Fruit fly (Drosophila melanogaster) whole organism, adult: ENCODE results near the gene CG31036.
"Not testable (repeated sequence)": the region's sequence is repeated elsewhere in the genome, so short reads cannot be mapped to it uniquely, and the experiment has no call there.

Source experiments
- CG11617 ChIP-seq: fragments of 200-800 bp; sonication (Bioruptor generic); optimal IDR thresholded peaks from 2 replicates; lab custom pipeline; 2017; ENCODE audit warnings: mild to moderate bottlenecking, missing biosample characterization, missing genetic modification reagents, missing genetic modification characterization
- CG12768 ChIP-seq: fragments of 200-800 bp; sonication (Bioruptor generic); optimal IDR thresholded peaks from 2 replicates; lab custom pipeline; 2017; ENCODE audit warnings: missing biosample characterization, missing genetic modification characterization, mild to moderate bottlenecking, moderate library complexity, missing genetic modification reagents
- CG1620 ChIP-seq: fragments of 200-800 bp; sonication (Bioruptor generic); optimal IDR thresholded peaks from 2 replicates; lab custom pipeline; 2016; ENCODE audit warnings: missing biosample characterization, missing genetic modification characterization
- CG33017 ChIP-seq: fragments of 200-800 bp; sonication (Bioruptor generic); optimal IDR thresholded peaks from 2 replicates; lab custom pipeline; 2018; ENCODE audit warnings: missing biosample characterization, mild to moderate bottlenecking, missing genetic modification characterization, moderate library complexity
- CG5204 ChIP-seq: fragments of 200-800 bp; sonication (Bioruptor generic); optimal IDR thresholded peaks from 2 replicates; lab custom pipeline; 2016; ENCODE audit warnings: missing biosample characterization, missing genetic modification characterization
- CG7045 ChIP-seq: fragments of 200-800 bp; sonication (Bioruptor generic); optimal IDR thresholded peaks from 2 replicates; lab custom pipeline; 2017; ENCODE audit warnings: missing biosample characterization, mild to moderate bottlenecking, missing genetic modification characterization
- CG7101 ChIP-seq: fragments of 200-800 bp; sonication (Bioruptor generic); optimal IDR thresholded peaks from 2 replicates; lab custom pipeline; 2018; ENCODE audit warnings: missing biosample characterization, mild to moderate bottlenecking, missing genetic modification characterization, moderate library complexity
- Clk ChIP-seq: fragments of 200-800 bp; sonication (Bioruptor generic); optimal IDR thresholded peaks from 2 replicates; lab custom pipeline; 2017; ENCODE audit warnings: missing biosample characterization, missing genetic modification characterization
- Hr96 ChIP-seq: fragments of 200-800 bp; sonication (Bioruptor generic); optimal IDR thresholded peaks from 2 replicates; lab custom pipeline; 2016; ENCODE audit warnings: missing biosample characterization, missing genetic modification characterization
- bab1 ChIP-seq: fragments of 200-800 bp; sonication (Bioruptor generic); optimal IDR thresholded peaks from 3 replicates; lab custom pipeline; 2019; ENCODE audit warnings: missing biosample characterization, mild to moderate bottlenecking, missing genetic modification characterization, moderate library complexity
- cic ChIP-seq: fragments of 200-800 bp; sonication (Bioruptor generic); optimal IDR thresholded peaks from 2 replicates; lab custom pipeline; 2017; ENCODE audit warnings: missing biosample characterization, mild to moderate bottlenecking, missing genetic modification characterization, moderate library complexity
- cnc ChIP-seq, 2 experiments: fragments of >200 bp; optimal IDR thresholded peaks; 2 replicates each; lab custom pipeline; 2017
- kay ChIP-seq: fragments of 200-800 bp; sonication (Bioruptor generic); peaks from one replicate; lab custom pipeline; 2016; ENCODE audit warnings: missing biosample characterization, missing genetic modification characterization, borderline replicate concordance
- ovo ChIP-seq: fragments of 200-800 bp; sonication (Bioruptor generic); optimal IDR thresholded peaks from 2 replicates; lab custom pipeline; 2016; ENCODE audit warnings: missing biosample characterization, missing genetic modification characterization
- pad ChIP-seq: fragments of 200-800 bp; sonication (Bioruptor generic); optimal IDR thresholded peaks from 3 replicates; lab custom pipeline; 2017; ENCODE audit warnings: missing biosample characterization, missing genetic modification characterization, mild to moderate bottlenecking, moderate library complexity, missing genetic modification reagents
- tj ChIP-seq: fragments of 200-800 bp; sonication (Bioruptor generic); optimal IDR thresholded peaks from 3 replicates; lab custom pipeline; 2017; ENCODE audit warnings: missing biosample characterization, mild to moderate bottlenecking, missing genetic modification characterization, moderate library complexity
- toe ChIP-seq: fragments of 200-800 bp; sonication (Bioruptor generic); optimal IDR thresholded peaks from 2 replicates; lab custom pipeline; 2016; ENCODE audit warnings: missing biosample characterization, missing genetic modification characterization

Gene CG31036

dm6 chr3R:29920189-29920588 lies 12.3 kb downstream of the CG31036 start, which contains the start of gene trp:
TSS of gene trp (minus strand) at chr3R:29920289.
- TF ChIP-seq cic (GFP tag; lab: Kevin White, UChicago) (no peak), CG33017 (tag; lab: Kevin White, UChicago) (no peak), cnc (optimal IDR thresholded peaks at IDR 0.05; lab: Kevin White, UChicago) (no peak), CG7045 (GFP tag; lab: Kevin White, UChicago) (no peak)

dm6 chr3R:29921916-29922315 lies 14.0 kb downstream of the CG31036 start, which contains the start of gene Jon99Ciii:
TSS of gene Jon99Ciii (plus strand) at chr3R:29922216.
- not testable (repeated sequence) for TF ChIP-seq toe (GFP tag; lab: Kevin White, UChicago); Clk (GFP tag; lab: Kevin White, UChicago); CG12768

- TF ChIP-seq cic, Clk, ovo (GFP tag; lab: Kevin White, UChicago): not testable (repeated sequence)
Observed at dm6 chr3R:29924515-29924914, 16.6 kb downstream of the CG31036 start, which contains the start of gene Jon99Cii. TSS of gene Jon99Cii (minus strand) at chr3R:29924615.

- TF ChIP-seq CG5204 (GFP tag; lab: Kevin White, UChicago), result no peak
- TF ChIP-seq CG7045 (GFP tag; lab: Kevin White, UChicago), result no peak
- TF ChIP-seq ovo (GFP tag; lab: Kevin White, UChicago), result no peak
- peak; percentile 64 for TF ChIP-seq cic (GFP tag; lab: Kevin White, UChicago)
Observed at dm6 chr3R:29926089-29926488, 18.2 kb downstream of the CG31036 start, which contains the start of gene Jon99Ci. TSS of gene Jon99Ci (minus strand) at chr3R:29926189.

- TF ChIP-seq pad (GFP tag; lab: Kevin White, UChicago) (no peak), CG12768 (no peak), bab1 (GFP tag; lab: Kevin White, UChicago) (no peak), Hr96 (GFP tag; lab: Kevin White, UChicago) (no peak), CG1620 (GFP tag; lab: Kevin White, UChicago) (no peak), tj (GFP tag; lab: Kevin White, UChicago) (no peak), CG33017 (tag; lab: Kevin White, UChicago) (no peak), CG11617 (GFP tag; lab: Kevin White, UChicago) (no peak)
Observed at dm6 chr3R:29926955-29927354, 19.0 kb downstream of the CG31036 start, which contains the start of gene CG15522. TSS of gene CG15522 (plus strand) at chr3R:29927255.

dm6 chr3R:29930286-29930685 lies 22.4 kb downstream of the CG31036 start, which contains the start of gene alpha-Man-Ic:
TSS of gene alpha-Man-Ic (minus strand) at chr3R:29930386.
- no peak for TF ChIP-seq cic (GFP tag; lab: Kevin White, UChicago)
- TF ChIP-seq CG33017 (tag; lab: Kevin White, UChicago), result no peak
- no peak for TF ChIP-seq CG7101 (tag; lab: Kevin White, UChicago)
- TF ChIP-seq toe (GFP tag; lab: Kevin White, UChicago), result no peak

- no peak for TF ChIP-seq kay (GFP tag; lab: Kevin White, UChicago)
- TF ChIP-seq CG11617 (GFP tag; lab: Kevin White, UChicago), result peak; percentile 2
Observed at dm6 chr3R:29933007-29933464, 25.1 kb downstream of the CG31036 start, which contains the start of the genes Cog7, CG42557 and CG42558. TSS of gene Cog7 (minus strand) at chr3R:29933057. TSS of gene CG42557 (plus strand) at chr3R:29933287. TSS of gene CG42558 (plus strand) at chr3R:29933287.

- TF ChIP-seq bab1 (GFP tag; lab: Kevin White, UChicago), result peak; percentile 74
- TF ChIP-seq CG33017 (tag; lab: Kevin White, UChicago), result no peak
- peak; percentile 2 for TF ChIP-seq CG11617 (GFP tag; lab: Kevin White, UChicago)
Observed at dm6 chr3R:29935756-29936155, 27.8 kb downstream of the CG31036 start, which contains the start of the genes eIF2Balpha and Vps13B. TSS of gene eIF2Balpha (minus strand) at chr3R:29935888. TSS of gene Vps13B (plus strand) at chr3R:29935978.

dm6 chr3R:29959329-29959728 lies 51.4 kb downstream of the CG31036 start:
- TF ChIP-seq toe (GFP tag; lab: Kevin White, UChicago) (no peak), cnc (optimal IDR thresholded peaks at IDR 0.05; lab: Kevin White, UChicago) (no peak), CG5204 (GFP tag; lab: Kevin White, UChicago) (no peak), tj (GFP tag; lab: Kevin White, UChicago) (no peak), CG1620 (GFP tag; lab: Kevin White, UChicago) (no peak), CG11617 (GFP tag; lab: Kevin White, UChicago) (no peak), CG7045 (GFP tag; lab: Kevin White, UChicago) (no peak), bab1 (GFP tag; lab: Kevin White, UChicago) (no peak)
